Fruit fly (Drosophila melanogaster): ENCODE measurements around the gene Strip.

The Strip gene

dm6 chr3L:3342307-3342940 is 13.8 kb upstream of the Strip start:
- no peak for TF ChIP-seq noc (tag; optimal IDR thresholded peaks at IDR 0.05)

- TF ChIP-seq noc (tag; optimal IDR thresholded peaks at IDR 0.05): no peak
Measured at dm6 chr3L:3339695-3340226, 11.1 kb upstream of the Strip start.

dm6 chr3L:3338882-3339590 is 10.4 kb upstream of the Strip start:
- TF ChIP-seq noc (tag; optimal IDR thresholded peaks at IDR 0.05): no peak

dm6 chr3L:3338028-3338855 is 9.6 kb upstream of the Strip start:
- TF ChIP-seq noc (tag; optimal IDR thresholded peaks at IDR 0.05): no peak

- no peak for TF ChIP-seq noc (tag; optimal IDR thresholded peaks at IDR 0.05)
Measured at dm6 chr3L:3337345-3337928, 8.8 kb upstream of the Strip start.

- TF ChIP-seq noc (tag; optimal IDR thresholded peaks at IDR 0.05): peak; percentile 22
Measured at dm6 chr3L:3336368-3337164, 7.9 kb upstream of the Strip start, which contains the start of the genes Drsl6 and kst. Gene Drsl6, minus strand, starts transcription at chr3L:3336418. Gene kst, plus strand, starts transcription at chr3L:3336860.

dm6 chr3L:3335688-3336087 is 7.0 kb upstream of the Strip start, which contains the start of gene Drsl1:
Gene Drsl1, minus strand, starts transcription at chr3L:3335788.
- no peak for TF ChIP-seq noc (tag; optimal IDR thresholded peaks at IDR 0.05)

- TF ChIP-seq noc (tag; optimal IDR thresholded peaks at IDR 0.05): no peak
Measured at dm6 chr3L:3334784-3335183, 6.1 kb upstream of the Strip start, which contains the start of gene CG14969. Gene CG14969, minus strand, starts transcription at chr3L:3334978.

dm6 chr3L:3329763-3330162 is 1.1 kb upstream of the Strip start, which contains the start of gene CG14961:
Gene CG14961, plus strand, starts transcription at chr3L:3330063.
- no peak for TF ChIP-seq noc (tag; optimal IDR thresholded peaks at IDR 0.05)

- peak; percentile 30 for TF ChIP-seq noc (tag; optimal IDR thresholded peaks at IDR 0.05)
Measured at dm6 chr3L:3325925-3326903, 2.5 kb downstream of the Strip start, which contains the start of gene Gtpx. Gene Gtpx, plus strand, starts transcription at chr3L:3326265.

- no peak for TF ChIP-seq noc (tag; optimal IDR thresholded peaks at IDR 0.05)
Measured at dm6 chr3L:3325597-3325924, 3.1 kb downstream of the Strip start.

dm6 chr3L:3319992-3320732 is 8.5 kb downstream of the Strip start:
- TF ChIP-seq noc (tag; optimal IDR thresholded peaks at IDR 0.05): peak; percentile 69

dm6 chr3L:3319223-3319643 is 9.4 kb downstream of the Strip start, which contains the start of the genes PIG-C, CG12016 and Dpm2:
Gene PIG-C, minus strand, starts transcription at chr3L:3319232.
Gene CG12016, plus strand, starts transcription at chr3L:3319555.
Gene Dpm2, plus strand, starts transcription at chr3L:3319555.
- TF ChIP-seq noc (tag; optimal IDR thresholded peaks at IDR 0.05): peak; percentile 16
